Worm (Caenorhabditis elegans) whole organism, midembryonic: Measurements from ENCODE around the gene T05A8.11.

Experiments used
- cog-1 ChIP-seq: sonication (generic microtip); optimal IDR thresholded peaks from 2 replicates; lab custom pipeline; 2016; ENCODE audit warnings: missing genetic modification characterization, missing compliant biosample characterization
- flt-1 ChIP-seq: fragments of 200-800 bp; sonication (Bioruptor generic); IDR thresholded peaks from 2 replicates; pipeline ENCODE4 v1.3.6; 2022; ENCODE audit warnings: missing genetic modification characterization, missing compliant biosample characterization
- med-1 ChIP-seq: sonication (generic microtip); optimal IDR thresholded peaks from 2 replicates; lab custom pipeline; 2017; ENCODE audit warnings: missing genetic modification characterization, mild to moderate bottlenecking, missing compliant biosample characterization, antibody characterized with exemption, missing genetic modification reagents; ENCODE audit not compliant: insufficient read depth
- ref-1 ChIP-seq: fragments of 200-800 bp; sonication (Bioruptor generic); conservative IDR thresholded peaks from 2 replicates; pipeline ENCODE4 v1.3.6; 2022; ENCODE audit warnings: missing genetic modification reagents, missing genetic modification characterization, missing compliant biosample characterization

ce11 chrII:2736156-2736728 lies 10.8 kb upstream of the T05A8.11 start, which contains the start of gene T05A8.8:
- no peak for TF ChIP-seq flt-1
- TF ChIP-seq cog-1 (tag; lab: Kevin White, UChicago): no peak
- TF ChIP-seq med-1: no peak
- TF ChIP-seq ref-1 (GFP tag; lab: Robert Waterston, UW): no peak
